Worm (Caenorhabditis elegans) whole organism, L4/young adult: ENCODE data around the gene F58G6.3.

Experiments
- W03F9.2 ChIP-seq: fragments of 150-350 bp; optimal IDR thresholded peaks from 2 replicates; lab custom pipeline; 2014; ENCODE audit warnings: missing biosample characterization, missing genetic modification characterization
- him-1 ChIP-seq: sonication (generic microtip); optimal IDR thresholded peaks from 2 replicates; lab custom pipeline; 2016; ENCODE audit warnings: missing genotype, missing genetic modification reagents, missing genetic modification characterization, missing compliant biosample characterization

DNA sequence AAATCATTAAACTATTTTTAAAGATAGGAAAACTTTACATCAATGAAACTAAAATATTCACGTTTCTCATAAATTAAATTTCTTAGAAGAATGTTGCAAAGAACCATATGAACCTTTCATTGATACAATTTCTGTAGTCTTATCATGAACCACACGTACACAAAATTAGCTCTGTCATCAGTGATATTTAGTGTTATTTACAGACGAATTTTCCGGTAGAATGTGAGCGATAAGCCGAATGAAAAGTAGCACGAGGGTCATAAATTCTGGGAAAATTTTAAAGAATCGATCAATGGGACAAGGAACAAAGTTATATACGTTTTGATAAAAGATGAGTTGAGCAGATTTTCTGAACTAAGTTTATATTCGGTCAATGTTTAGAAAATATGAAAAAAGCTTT is 23.2 kb downstream of the F58G6.3 start:
- TF ChIP-seq W03F9.2 (tag; lab: Kevin White, UChicago) (no peak), him-1 (no peak)
